Fruit fly (Drosophila melanogaster) whole organism, embryonic: Measurements from ENCODE around the gene Muc30E.
A peak's percentile ranks its signal among the peaks of the same experiment; 100 is the strongest.

ENCODE experiments used
- Ada2b ChIP-seq: fragments of 200-800 bp; sonication (Bioruptor generic); IDR thresholded peaks from 2 replicates; pipeline ENCODE4 v1.3.6; 2022; ENCODE audit warnings: missing biosample characterization, missing genetic modification characterization
- CG11456 ChIP-seq: fragments of 200-800 bp; sonication (Bioruptor generic); IDR thresholded peaks from 3 replicates; pipeline ENCODE4 v1.3.6; 2022; ENCODE audit warnings: missing biosample characterization, missing genetic modification characterization
- CG11560 ChIP-seq: fragments of 200-800 bp; sonication (Bioruptor generic); IDR thresholded peaks from 3 replicates; pipeline ENCODE4 v1.3.6; 2022; ENCODE audit warnings: missing biosample characterization, missing genetic modification characterization
- CG12219 ChIP-seq: fragments of 200-800 bp; sonication (Bioruptor generic); optimal IDR thresholded peaks from 3 replicates; lab custom pipeline; 2018; ENCODE audit warnings: missing biosample characterization, mild to moderate bottlenecking, missing genetic modification characterization
- CG13624 ChIP-seq: fragments of 200-800 bp; sonication (Bioruptor generic); optimal IDR thresholded peaks from 2 replicates; lab custom pipeline; 2016; ENCODE audit warnings: missing biosample characterization, missing genetic modification characterization
- CG13775 ChIP-seq: fragments of 200-800 bp; sonication (Bioruptor generic); optimal IDR thresholded peaks from 3 replicates; lab custom pipeline; 2017; ENCODE audit warnings: missing biosample characterization, mild to moderate bottlenecking, missing genetic modification characterization
- CG1603 ChIP-seq: fragments of 200-800 bp; sonication (Bioruptor generic); optimal IDR thresholded peaks from 2 replicates; lab custom pipeline; 2019; ENCODE audit warnings: missing biosample characterization, mild to moderate bottlenecking, missing genetic modification characterization, moderate library complexity
- CG16779 ChIP-seq: fragments of 200-800 bp; sonication (Bioruptor generic); IDR thresholded peaks from 2 replicates; pipeline ENCODE4 v1.3.6; 2022; ENCODE audit warnings: missing biosample characterization, missing genetic modification characterization
- CG17186 ChIP-seq: fragments of 200-800 bp; sonication (Bioruptor generic); optimal IDR thresholded peaks from 3 replicates; lab custom pipeline; 2017; ENCODE audit warnings: missing biosample characterization, missing genetic modification reagents, missing genetic modification characterization
- CG2678 ChIP-seq: fragments of 200-800 bp; sonication (Bioruptor generic); optimal IDR thresholded peaks from 3 replicates; lab custom pipeline; 2019; ENCODE audit warnings: missing biosample characterization, mild to moderate bottlenecking, missing genetic modification characterization, moderate library complexity
- CG32767 ChIP-seq: fragments of 200-800 bp; sonication (Bioruptor generic); IDR thresholded peaks from 2 replicates; pipeline ENCODE4 v1.3.6; 2022; ENCODE audit warnings: missing biosample characterization, missing genetic modification characterization
- CG3281 ChIP-seq: fragments of 200-800 bp; sonication (Bioruptor generic); optimal IDR thresholded peaks from 3 replicates; lab custom pipeline; 2017; ENCODE audit warnings: missing biosample characterization, mild to moderate bottlenecking, missing genetic modification characterization
- CG42726 ChIP-seq: fragments of 200-800 bp; sonication (Bioruptor generic); IDR thresholded peaks from 2 replicates; pipeline ENCODE4 v1.3.6; 2022; ENCODE audit warnings: missing biosample characterization, missing genetic modification characterization; ENCODE audit not compliant: partially characterized antibody
- CG7556 ChIP-seq: fragments of 200-800 bp; sonication (Bioruptor generic); optimal IDR thresholded peaks from 2 replicates; lab custom pipeline; 2017; ENCODE audit warnings: missing biosample characterization, mild to moderate bottlenecking, missing genetic modification characterization
- CG7928 ChIP-seq: fragments of 200-800 bp; sonication (Bioruptor generic); optimal IDR thresholded peaks from 2 replicates; lab custom pipeline; 2017; ENCODE audit warnings: missing biosample characterization, mild to moderate bottlenecking, missing genetic modification characterization
- CG8281 ChIP-seq: fragments of 200-800 bp; sonication (Bioruptor generic); optimal IDR thresholded peaks from 2 replicates; lab custom pipeline; 2018; ENCODE audit warnings: missing biosample characterization, mild to moderate bottlenecking, missing genetic modification characterization, moderate library complexity
- CG8290 ChIP-seq, 3 experiments: fragments of 200-800 bp; sonication (Bioruptor generic); optimal IDR thresholded peaks; 2 replicates each; lab custom pipeline; 2016 to 2019; ENCODE audit warnings: missing biosample characterization in 3 of 3, missing genetic modification characterization in 3 of 3, mild to moderate bottlenecking in 2 of 3, moderate library complexity in 1 of 3
- CG8388 ChIP-seq: fragments of 200-800 bp; sonication (Bioruptor generic); optimal IDR thresholded peaks from 2 replicates; lab custom pipeline; 2019; ENCODE audit warnings: missing biosample characterization, mild to moderate bottlenecking, missing genetic modification characterization, moderate library complexity
- CG9609 ChIP-seq: fragments of 200-800 bp; sonication (Bioruptor generic); optimal IDR thresholded peaks from 3 replicates; lab custom pipeline; 2016; ENCODE audit warnings: missing biosample characterization, missing genetic modification characterization
- CHES-1-like ChIP-seq: fragments of 200-800 bp; sonication (Bioruptor generic); optimal IDR thresholded peaks from 2 replicates; lab custom pipeline; 2016; ENCODE audit warnings: missing biosample characterization, missing genetic modification characterization
- Camta ChIP-seq: fragments of 200-800 bp; sonication (Bioruptor generic); optimal IDR thresholded peaks from 2 replicates; lab custom pipeline; 2016; ENCODE audit warnings: missing biosample characterization, missing genetic modification characterization
- Doc3 ChIP-seq: fragments of 200-800 bp; sonication (Bioruptor generic); IDR thresholded peaks from 3 replicates; pipeline ENCODE4 v1.3.6; 2022; ENCODE audit warnings: missing biosample characterization, missing genetic modification characterization; ENCODE audit not compliant: partially characterized antibody
- Eip74EF ChIP-seq, 2 experiments: fragments of 200-800 bp in 1 of 2; fragments of >200 bp in 1 of 2; sonication (Bioruptor generic) in 1 of 2; optimal IDR thresholded peaks; 2 replicates each; lab custom pipeline; 2017 to 2019; ENCODE audit warnings: missing biosample characterization in 2 of 2, missing genetic modification characterization in 2 of 2, mild to moderate bottlenecking in 1 of 2, moderate library complexity in 1 of 2
- Gsc ChIP-seq: fragments of 200-800 bp; sonication (Bioruptor generic); IDR thresholded peaks from 2 replicates; pipeline ENCODE4 v1.3.6; 2022; ENCODE audit warnings: missing biosample characterization, missing genetic modification characterization
- Gug ChIP-seq: fragments of 200-800 bp; sonication (Bioruptor generic); IDR thresholded peaks from 4 replicates; pipeline ENCODE4 v1.3.6; 2022; ENCODE audit warnings: missing biosample characterization, missing genetic modification characterization
- H15 ChIP-seq: fragments of 200-800 bp; sonication (Bioruptor generic); IDR thresholded peaks from 3 replicates; pipeline ENCODE4 v1.3.6; 2022; ENCODE audit warnings: missing biosample characterization, missing genetic modification characterization
- Hr39 ChIP-seq: fragments of >200 bp; optimal IDR thresholded peaks from 2 replicates; lab custom pipeline; 2017
- Oli ChIP-seq: fragments of 200-800 bp; sonication (Bioruptor generic); optimal IDR thresholded peaks from 2 replicates; lab custom pipeline; 2018; ENCODE audit warnings: missing biosample characterization, mild to moderate bottlenecking, missing genetic modification characterization, moderate library complexity
- Rfx ChIP-seq: fragments of 200-800 bp; sonication (Bioruptor generic); IDR thresholded peaks from 2 replicates; pipeline ENCODE4 v1.3.6; 2022; ENCODE audit warnings: missing biosample characterization, missing genetic modification characterization
- Xbp1 ChIP-seq: fragments of 200-800 bp; sonication (Bioruptor generic); optimal IDR thresholded peaks from 3 replicates; lab custom pipeline; 2016; ENCODE audit warnings: missing biosample characterization, mild to moderate bottlenecking, missing genetic modification characterization
- ac ChIP-seq: fragments of 200-800 bp; sonication (Bioruptor generic); optimal IDR thresholded peaks from 3 replicates; lab custom pipeline; 2017; ENCODE audit warnings: missing biosample characterization, mild to moderate bottlenecking, missing genetic modification characterization
- aop ChIP-seq: fragments of 200-800 bp; sonication (Bioruptor generic); IDR thresholded peaks from 2 replicates; pipeline ENCODE4 v1.3.6; 2022; ENCODE audit warnings: missing biosample characterization, missing genetic modification characterization
- cas ChIP-seq: fragments of 200-800 bp; sonication (Bioruptor generic); IDR thresholded peaks from 2 replicates; pipeline ENCODE4 v1.3.6; 2022; ENCODE audit warnings: missing biosample characterization, missing genetic modification characterization
- corto ChIP-seq: fragments of 200-800 bp; sonication (Bioruptor generic); optimal IDR thresholded peaks from 2 replicates; lab custom pipeline; 2016; ENCODE audit warnings: missing biosample characterization, mild to moderate bottlenecking, missing genetic modification characterization, moderate library complexity
- crc ChIP-seq: fragments of 200-800 bp; sonication (Bioruptor generic); optimal IDR thresholded peaks from 2 replicates; lab custom pipeline; 2016; ENCODE audit warnings: missing biosample characterization, missing genetic modification characterization
- crol ChIP-seq: fragments of 200-800 bp; sonication (Bioruptor generic); IDR thresholded peaks from 2 replicates; pipeline ENCODE4 v1.3.6; 2022; ENCODE audit warnings: missing biosample characterization, missing genetic modification characterization
- dysf ChIP-seq: fragments of 200-800 bp; sonication (Bioruptor generic); IDR thresholded peaks from 3 replicates; pipeline ENCODE4 v1.3.6; 2022; ENCODE audit warnings: missing biosample characterization, missing genetic modification characterization
- en ChIP-seq: fragments of 200-800 bp; sonication (Bioruptor generic); optimal IDR thresholded peaks from 2 replicates; lab custom pipeline; 2016; ENCODE audit warnings: missing biosample characterization, missing genetic modification characterization
- esg ChIP-seq: fragments of 200-800 bp; sonication (Bioruptor generic); conservative IDR thresholded peaks from 2 replicates; pipeline ENCODE4 v1.3.6; 2022; ENCODE audit warnings: missing biosample characterization, missing genetic modification characterization
- exex ChIP-seq: fragments of 200-800 bp; sonication (Bioruptor generic); optimal IDR thresholded peaks from 4 replicates; lab custom pipeline; 2018; ENCODE audit warnings: missing biosample characterization, mild to moderate bottlenecking, missing genetic modification characterization, moderate library complexity
- grau ChIP-seq: fragments of 200-800 bp; optimal IDR thresholded peaks from 3 replicates; lab custom pipeline; 2019; ENCODE audit warnings: missing biosample characterization, mild to moderate bottlenecking, missing genetic modification characterization, moderate library complexity
- maf-S ChIP-seq: fragments of 200-800 bp; sonication (Bioruptor generic); optimal IDR thresholded peaks from 2 replicates; lab custom pipeline; 2016; ENCODE audit warnings: missing biosample characterization, missing genetic modification characterization
- odd ChIP-seq: fragments of 200-800 bp; sonication (Bioruptor generic); optimal IDR thresholded peaks from 2 replicates; lab custom pipeline; 2017; ENCODE audit warnings: missing biosample characterization, mild to moderate bottlenecking, missing genetic modification characterization
- run ChIP-seq: fragments of 200-800 bp; sonication (Bioruptor generic); optimal IDR thresholded peaks from 3 replicates; lab custom pipeline; 2018; ENCODE audit warnings: missing biosample characterization, mild to moderate bottlenecking, missing genetic modification characterization
- sna ChIP-seq: fragments of 200-800 bp; sonication (Bioruptor generic); IDR thresholded peaks from 2 replicates; pipeline ENCODE4 v1.3.6; 2022; ENCODE audit warnings: missing biosample characterization, missing genetic modification characterization; ENCODE audit not compliant: partially characterized antibody
- tap ChIP-seq: fragments of 200-800 bp; optimal IDR thresholded peaks from 3 replicates; lab custom pipeline; 2019; ENCODE audit warnings: missing biosample characterization, mild to moderate bottlenecking, missing genetic modification characterization, moderate library complexity
- tgo ChIP-seq: fragments of 200-800 bp; sonication (Bioruptor generic); IDR thresholded peaks from 3 replicates; pipeline ENCODE4 v1.3.6; 2022; ENCODE audit warnings: missing biosample characterization, missing genetic modification characterization
- tx ChIP-seq: fragments of 200-800 bp; sonication (Bioruptor generic); optimal IDR thresholded peaks from 2 replicates; lab custom pipeline; 2016; ENCODE audit warnings: missing biosample characterization, missing genetic modification characterization

The Muc30E gene

DNA sequence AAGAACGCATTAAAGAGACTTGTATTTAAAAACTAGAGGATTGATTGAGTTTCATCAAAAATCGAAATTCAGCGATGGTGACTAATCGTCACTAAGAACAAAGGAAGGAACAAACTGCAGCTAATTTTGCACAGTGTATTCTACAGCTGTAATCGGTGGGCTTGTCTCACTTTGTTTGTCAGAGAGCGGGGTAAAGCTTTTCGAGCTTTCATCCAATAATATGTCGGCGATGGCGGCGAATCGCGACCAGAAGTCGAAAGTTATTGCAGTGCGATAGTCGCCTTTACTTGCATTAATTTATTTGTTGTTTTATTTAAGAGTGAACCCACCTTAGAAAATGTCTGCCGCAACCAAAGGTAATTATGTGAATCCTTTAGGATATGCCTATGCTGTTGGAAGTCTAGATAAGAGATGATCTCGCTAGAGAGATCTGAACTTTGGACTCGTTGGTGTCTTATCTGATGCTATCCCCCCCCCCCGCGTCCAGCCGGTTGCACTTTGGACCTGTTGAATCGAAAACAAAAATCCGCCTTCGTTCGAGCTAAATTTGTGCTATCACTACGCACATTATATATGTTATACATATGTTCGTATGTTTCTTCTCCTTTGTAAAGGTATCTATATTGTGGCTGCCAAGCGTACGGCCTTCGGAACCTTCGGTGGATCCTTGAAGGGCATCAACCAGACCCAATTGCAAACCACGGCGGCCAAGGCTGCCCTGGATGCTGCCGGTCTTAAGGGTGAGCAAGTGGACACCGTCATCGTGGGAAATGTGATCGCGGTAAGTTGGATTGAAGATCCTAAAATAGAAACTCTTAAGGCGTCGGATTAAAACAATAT lies 12.3 kb upstream of the Muc30E start, which contains the start of gene yip2 (continued):
- TF ChIP-seq sna (GFP tag; lab: Robert Waterston, UW), result no peak
- TF ChIP-seq CG3281 (GFP tag; lab: Kevin White, UChicago), result peak; percentile 57
- TF ChIP-seq aop, result no peak
- no peak for TF ChIP-seq esg (GFP tag; lab: Robert Waterston, UW)
- peak; percentile 75 for TF ChIP-seq tgo (GFP tag; lab: Robert Waterston, UW)
- TF ChIP-seq CG12219 (GFP tag; lab: Kevin White, UChicago), result peak; percentile 57
- peak; percentile 18 for TF ChIP-seq tx (GFP tag; lab: Kevin White, UChicago)
- peak; percentile 21 for TF ChIP-seq run (tag; lab: Kevin White, UChicago)
- TF ChIP-seq Doc3 (GFP tag; lab: Robert Waterston, UW), result no peak
- peak; percentile 65 for TF ChIP-seq CHES-1-like (GFP tag; lab: Kevin White, UChicago)
- TF ChIP-seq Gug (GFP tag; lab: Robert Waterston, UW), result peak; percentile 28; the same call in 1 of the 4 replicates
- TF ChIP-seq Xbp1 (GFP tag; lab: Kevin White, UChicago), result peak; percentile 76
- TF ChIP-seq en (GFP tag; lab: Kevin White, UChicago), result no peak
- TF ChIP-seq CG13624 (GFP tag; lab: Kevin White, UChicago), result peak; percentile 37
- TF ChIP-seq CG11456, result peak; percentile 63; the same call in 2 of the 3 replicates
- no peak for TF ChIP-seq crc (GFP tag; lab: Kevin White, UChicago)
- TF ChIP-seq CG17186 (GFP tag; lab: Kevin White, UChicago), result no peak
- no peak for TF ChIP-seq CG42726 (GFP tag; lab: Robert Waterston, UW)
- TF ChIP-seq odd (GFP tag; lab: Kevin White, UChicago), result peak; percentile 62
- TF ChIP-seq corto (GFP tag; lab: Kevin White, UChicago), result peak; percentile 22
- peak; percentile 48 for TF ChIP-seq tap (tag; lab: Kevin White, UChicago)
- no peak for TF ChIP-seq ac
- TF ChIP-seq CG8281, result no peak
- peak; percentile 67; the same call in 1 of the 3 replicates for TF ChIP-seq dysf (GFP tag; lab: Robert Waterston, UW)
- TF ChIP-seq grau (tag; lab: Kevin White, UChicago), result peak; percentile 70
- peak; percentile 57 for TF ChIP-seq exex (tag; lab: Kevin White, UChicago)
- 0 out of 2 replicates have a peak, but pooled peaks have one; percentile 10 for TF ChIP-seq cas (GFP tag; lab: Robert Waterston, UW)
- TF ChIP-seq Eip74EF (GFP tag; optimal IDR thresholded peaks at IDR 0.05; lab: Kevin White, UChicago), result peak in 1 of 2 experiments; percentile 65
- no peak for TF ChIP-seq Gsc
- peak; percentile 53 for TF ChIP-seq CG1603
- TF ChIP-seq Ada2b, result peak; percentile 69
- peak; percentile 66 for TF ChIP-seq crol (GFP tag; lab: Robert Waterston, UW)
- TF ChIP-seq Rfx, result peak; percentile 81
- peak; percentile 17 for TF ChIP-seq CG13775 (GFP tag; lab: Kevin White, UChicago)
- 0 out of 2 replicates have a peak, but pooled peaks have one; percentile 29 for TF ChIP-seq CG32767
- TF ChIP-seq CG8290 (GFP tag; optimal IDR thresholded peaks at IDR 0.05; lab: Kevin White, UChicago), result no peak
- peak in 1 of 2 experiments; percentile 86 for TF ChIP-seq CG8290 (tag; optimal IDR thresholded peaks at IDR 0.05; lab: Kevin White, UChicago)
- TF ChIP-seq H15 (GFP tag; lab: Robert Waterston, UW), result peak; percentile 31; the same call in 1 of the 3 replicates
- 0 out of 2 replicates have a peak, but pooled peaks have one; percentile 12 for TF ChIP-seq CG16779 (GFP tag; lab: Robert Waterston, UW)
- TF ChIP-seq CG2678 (tag; lab: Kevin White, UChicago), result peak; percentile 68
- peak; percentile 65 for TF ChIP-seq CG7556 (GFP tag; lab: Kevin White, UChicago)
- TF ChIP-seq Camta (GFP tag; lab: Kevin White, UChicago), result no peak
- TF ChIP-seq CG9609, result peak; percentile 39
- TF ChIP-seq CG11560, result no peak
- no peak for TF ChIP-seq Hr39
- TF ChIP-seq maf-S (GFP tag; lab: Kevin White, UChicago), result peak; percentile 42
- TF ChIP-seq CG8388, result peak; percentile 52
- TF ChIP-seq Oli (tag; lab: Kevin White, UChicago), result peak; percentile 49
- TF ChIP-seq CG7928 (GFP tag; lab: Kevin White, UChicago), result no peak
